Fruit fly (Drosophila melanogaster) whole organism, embryonic: ENCODE results near the gene CG14020.
A peak's percentile ranks its signal among the peaks of the same experiment; 100 is the strongest.

Experiments
- Adf1 ChIP-seq: fragments of 200-800 bp; sonication (Bioruptor generic); IDR thresholded peaks from 2 replicates; pipeline ENCODE4 v1.3.6; 2022; ENCODE audit warnings: missing biosample characterization, missing genetic modification characterization
- CG1024 ChIP-seq: fragments of 200-800 bp; sonication (Bioruptor generic); IDR thresholded peaks from 2 replicates; pipeline ENCODE4 v1.3.6; 2022; ENCODE audit warnings: missing biosample characterization, missing genetic modification characterization
- CG10431 ChIP-seq: fragments of 200-800 bp; sonication (Bioruptor generic); optimal IDR thresholded peaks from 3 replicates; lab custom pipeline; 2018; ENCODE audit warnings: missing biosample characterization, mild to moderate bottlenecking, missing genetic modification characterization
- CG11456 ChIP-seq: fragments of 200-800 bp; sonication (Bioruptor generic); IDR thresholded peaks from 3 replicates; pipeline ENCODE4 v1.3.6; 2022; ENCODE audit warnings: missing biosample characterization, missing genetic modification characterization
- CG11695 ChIP-seq: fragments of 200-800 bp; sonication (Bioruptor generic); IDR thresholded peaks from 3 replicates; pipeline ENCODE4 v1.3.6; 2022; ENCODE audit warnings: missing biosample characterization, missing genetic modification characterization
- CG14014 ChIP-seq: fragments of 200-800 bp; sonication (Bioruptor generic); IDR thresholded peaks from 2 replicates; pipeline ENCODE4 v1.3.6; 2022; ENCODE audit warnings: missing biosample characterization, missing genetic modification characterization
- CG14050 ChIP-seq: fragments of 200-800 bp; sonication (Bioruptor generic); IDR thresholded peaks from 3 replicates; pipeline ENCODE4 v1.3.6; 2022; ENCODE audit warnings: missing biosample characterization, missing genetic modification characterization
- CG14860 ChIP-seq: fragments of 200-800 bp; sonication (Bioruptor generic); IDR thresholded peaks from 3 replicates; pipeline ENCODE4 v1.3.6; 2022; ENCODE audit warnings: missing biosample characterization, missing genetic modification characterization; ENCODE audit not compliant: partially characterized antibody
- CG17802 ChIP-seq: fragments of 200-800 bp; sonication (Bioruptor generic); optimal IDR thresholded peaks from 2 replicates; lab custom pipeline; 2018; ENCODE audit warnings: missing biosample characterization, mild to moderate bottlenecking, missing genetic modification characterization, moderate library complexity
- CG2712 ChIP-seq: fragments of 200-800 bp; optimal IDR thresholded peaks from 3 replicates; lab custom pipeline; 2019; ENCODE audit warnings: missing biosample characterization, mild to moderate bottlenecking, missing genetic modification characterization, moderate library complexity
- CG4617 ChIP-seq: fragments of 200-800 bp; sonication (Bioruptor generic); optimal IDR thresholded peaks from 3 replicates; lab custom pipeline; 2016; ENCODE audit warnings: missing biosample characterization, missing genetic modification characterization, borderline replicate concordance
- CG6813 ChIP-seq: fragments of 200-800 bp; sonication (Bioruptor generic); optimal IDR thresholded peaks from 2 replicates; lab custom pipeline; 2017; ENCODE audit warnings: missing biosample characterization, missing genetic modification characterization, mild to moderate bottlenecking, moderate library complexity, missing genetic modification reagents
- CG7372 ChIP-seq: fragments of 200-800 bp; sonication (Bioruptor generic); IDR thresholded peaks from 2 replicates; pipeline ENCODE4 v1.3.6; 2022; ENCODE audit warnings: missing biosample characterization, missing genetic modification characterization
- CG7928 ChIP-seq: fragments of 200-800 bp; sonication (Bioruptor generic); optimal IDR thresholded peaks from 2 replicates; lab custom pipeline; 2017; ENCODE audit warnings: missing biosample characterization, mild to moderate bottlenecking, missing genetic modification characterization
- CG8359 ChIP-seq: fragments of 200-800 bp; sonication (Bioruptor generic); optimal IDR thresholded peaks from 2 replicates; lab custom pipeline; 2017; ENCODE audit warnings: missing biosample characterization, mild to moderate bottlenecking, missing genetic modification characterization, borderline replicate concordance
- CHES-1-like ChIP-seq: fragments of 200-800 bp; sonication (Bioruptor generic); optimal IDR thresholded peaks from 2 replicates; lab custom pipeline; 2016; ENCODE audit warnings: missing biosample characterization, missing genetic modification characterization
- D ChIP-seq, 2 experiments: fragments of 200-800 bp in 1 of 2; fragments of >200 bp in 1 of 2; sonication (Bioruptor generic) in 1 of 2; optimal IDR thresholded peaks; 2 replicates in 1 of 2; 3 replicates in 1 of 2; lab custom pipeline; 2017; ENCODE audit warnings: mild to moderate bottlenecking in 1 of 2, missing biosample characterization in 1 of 2, missing genetic modification characterization in 1 of 2, missing genetic modification reagents in 1 of 2
- D19B ChIP-seq: fragments of 200-800 bp; sonication (Bioruptor generic); optimal IDR thresholded peaks from 2 replicates; lab custom pipeline; 2017; ENCODE audit warnings: missing biosample characterization, mild to moderate bottlenecking, missing genetic modification characterization
- Dad ChIP-seq: fragments of 200-800 bp; sonication (Bioruptor generic); optimal IDR thresholded peaks from 3 replicates; lab custom pipeline; 2016; ENCODE audit warnings: missing biosample characterization, missing genetic modification characterization
- E2f2 ChIP-seq: fragments of 200-800 bp; sonication (Bioruptor generic); IDR thresholded peaks from 2 replicates; pipeline ENCODE4 v1.3.6; 2022; ENCODE audit warnings: missing biosample characterization, missing genetic modification characterization
- Gsc ChIP-seq: fragments of 200-800 bp; sonication (Bioruptor generic); IDR thresholded peaks from 2 replicates; pipeline ENCODE4 v1.3.6; 2022; ENCODE audit warnings: missing biosample characterization, missing genetic modification characterization
- MESR4 ChIP-seq: fragments of 200-800 bp; sonication (Bioruptor generic); optimal IDR thresholded peaks from 2 replicates; lab custom pipeline; 2018; ENCODE audit warnings: missing biosample characterization, mild to moderate bottlenecking, missing genetic modification characterization, moderate library complexity
- Mes4 ChIP-seq: fragments of 200-800 bp; sonication (Bioruptor generic); optimal IDR thresholded peaks from 2 replicates; lab custom pipeline; 2016; ENCODE audit warnings: missing biosample characterization, missing genetic modification characterization
- Myb ChIP-seq: fragments of 200-800 bp; sonication (Bioruptor generic); optimal IDR thresholded peaks from 2 replicates; lab custom pipeline; 2016; ENCODE audit warnings: missing biosample characterization, missing genetic modification characterization
- Scr ChIP-seq: fragments of 200-800 bp; sonication (Bioruptor generic); IDR thresholded peaks from 2 replicates; pipeline ENCODE4 v1.3.6; 2022; ENCODE audit warnings: missing biosample characterization, missing genetic modification characterization; ENCODE audit not compliant: partially characterized antibody
- Sry-β ChIP-seq: fragments of 200-800 bp; sonication (Bioruptor generic); optimal IDR thresholded peaks from 2 replicates; lab custom pipeline; 2018; ENCODE audit warnings: missing biosample characterization, mild to moderate bottlenecking, missing genetic modification characterization, moderate library complexity
- Tbp ChIP-seq: fragments of >200 bp; optimal IDR thresholded peaks from 2 replicates; lab custom pipeline; 2018; ENCODE audit warnings: missing biosample characterization, missing genetic modification characterization
- bsh ChIP-seq, 2 experiments: fragments of 200-800 bp; sonication (Bioruptor generic); optimal IDR thresholded peaks; 2 replicates each; lab custom pipeline; 2017 to 2018; ENCODE audit warnings: mild to moderate bottlenecking in 2 of 2, missing biosample characterization in 2 of 2, missing genetic modification characterization in 2 of 2, moderate library complexity in 1 of 2
- cato ChIP-seq: fragments of 200-800 bp; sonication (Bioruptor generic); optimal IDR thresholded peaks from 2 replicates; lab custom pipeline; 2016; ENCODE audit warnings: missing biosample characterization, missing genetic modification characterization, borderline replicate concordance
- crp ChIP-seq, 2 experiments: fragments of 200-800 bp; sonication (Bioruptor generic); optimal IDR thresholded peaks; 2 replicates in 1 of 2; 3 replicates in 1 of 2; lab custom pipeline; 2017; ENCODE audit warnings: missing biosample characterization in 2 of 2, missing genetic modification characterization in 2 of 2, mild to moderate bottlenecking in 1 of 2, moderate library complexity in 1 of 2
- dimm ChIP-seq: fragments of 200-800 bp; sonication (Bioruptor generic); IDR thresholded peaks from 2 replicates; pipeline ENCODE4 v1.3.6; 2022; ENCODE audit warnings: missing biosample characterization, missing genetic modification characterization
- dm ChIP-seq: fragments of 200-800 bp; sonication (Bioruptor generic); optimal IDR thresholded peaks from 3 replicates; lab custom pipeline; 2016; ENCODE audit warnings: missing biosample characterization, missing genetic modification characterization
- dysf ChIP-seq: fragments of 200-800 bp; sonication (Bioruptor generic); IDR thresholded peaks from 3 replicates; pipeline ENCODE4 v1.3.6; 2022; ENCODE audit warnings: missing biosample characterization, missing genetic modification characterization
- gem ChIP-seq: fragments of 200-800 bp; sonication (Bioruptor generic); optimal IDR thresholded peaks from 2 replicates; lab custom pipeline; 2019; ENCODE audit warnings: missing biosample characterization, mild to moderate bottlenecking, missing genetic modification characterization, moderate library complexity
- hb ChIP-seq: fragments of 200-800 bp; sonication (Bioruptor generic); IDR thresholded peaks from 3 replicates; pipeline ENCODE4 v1.3.6; 2022; ENCODE audit warnings: missing biosample characterization, missing genetic modification characterization; ENCODE audit not compliant: partially characterized antibody
- mld ChIP-seq: fragments of 200-800 bp; sonication (Bioruptor generic); IDR thresholded peaks from 3 replicates; pipeline ENCODE4 v1.3.6; 2022; ENCODE audit warnings: missing biosample characterization, missing genetic modification characterization; ENCODE audit not compliant: partially characterized antibody
- peb ChIP-seq: fragments of 200-800 bp; sonication (Bioruptor generic); IDR thresholded peaks from 2 replicates; pipeline ENCODE4 v1.3.6; 2022; ENCODE audit warnings: missing biosample characterization, missing genetic modification characterization
- sens-2 ChIP-seq: fragments of 200-800 bp; sonication (Bioruptor generic); IDR thresholded peaks from 2 replicates; pipeline ENCODE4 v1.3.6; 2022; ENCODE audit warnings: missing biosample characterization, missing genetic modification characterization
- slou ChIP-seq: fragments of 200-800 bp; sonication (Bioruptor generic); optimal IDR thresholded peaks from 3 replicates; lab custom pipeline; 2016; ENCODE audit warnings: missing biosample characterization, missing genetic modification characterization
- sna ChIP-seq: fragments of 200-800 bp; sonication (Bioruptor generic); IDR thresholded peaks from 2 replicates; pipeline ENCODE4 v1.3.6; 2022; ENCODE audit warnings: missing biosample characterization, missing genetic modification characterization; ENCODE audit not compliant: partially characterized antibody
- sqz ChIP-seq: fragments of 200-800 bp; sonication (Bioruptor generic); optimal IDR thresholded peaks from 3 replicates; lab custom pipeline; 2018; ENCODE audit warnings: missing biosample characterization, mild to moderate bottlenecking, missing genetic modification characterization
- tap ChIP-seq: fragments of 200-800 bp; optimal IDR thresholded peaks from 3 replicates; lab custom pipeline; 2019; ENCODE audit warnings: missing biosample characterization, mild to moderate bottlenecking, missing genetic modification characterization, moderate library complexity
- tgo ChIP-seq: fragments of 200-800 bp; sonication (Bioruptor generic); IDR thresholded peaks from 3 replicates; pipeline ENCODE4 v1.3.6; 2022; ENCODE audit warnings: missing biosample characterization, missing genetic modification characterization
- tna ChIP-seq: fragments of 200-800 bp; sonication (Bioruptor generic); IDR thresholded peaks from 2 replicates; pipeline ENCODE4 v1.3.6; 2022; ENCODE audit warnings: missing biosample characterization, missing genetic modification characterization; ENCODE audit not compliant: partially characterized antibody
- tup ChIP-seq: fragments of 200-800 bp; sonication (Bioruptor generic); optimal IDR thresholded peaks from 2 replicates; lab custom pipeline; 2016; ENCODE audit warnings: missing biosample characterization, mild to moderate bottlenecking, missing genetic modification characterization, moderate library complexity
- unc-4 ChIP-seq: fragments of 200-800 bp; sonication (Bioruptor generic); IDR thresholded peaks from 2 replicates; pipeline ENCODE4 v1.3.6; 2022; ENCODE audit warnings: missing biosample characterization, missing genetic modification characterization; ENCODE audit not compliant: partially characterized antibody
- vvl ChIP-seq: fragments of 200-800 bp; sonication (Bioruptor generic); IDR thresholded peaks from 2 replicates; pipeline ENCODE4 v1.3.6; 2022; ENCODE audit warnings: missing biosample characterization, missing genetic modification characterization
- wor ChIP-seq: fragments of 200-800 bp; sonication (Bioruptor generic); IDR thresholded peaks from 2 replicates; pipeline ENCODE4 v1.3.6; 2022; ENCODE audit warnings: missing biosample characterization, missing genetic modification characterization
- zen ChIP-seq: fragments of 200-800 bp; sonication (Bioruptor generic); optimal IDR thresholded peaks from 3 replicates; lab custom pipeline; 2018; ENCODE audit warnings: missing biosample characterization, mild to moderate bottlenecking, missing genetic modification characterization, moderate library complexity
- zfh2 ChIP-seq: fragments of 200-800 bp; sonication (Bioruptor generic); optimal IDR thresholded peaks from 2 replicates; lab custom pipeline; 2016; ENCODE audit warnings: missing biosample characterization, missing genetic modification characterization

CG14020 gene

DNA sequence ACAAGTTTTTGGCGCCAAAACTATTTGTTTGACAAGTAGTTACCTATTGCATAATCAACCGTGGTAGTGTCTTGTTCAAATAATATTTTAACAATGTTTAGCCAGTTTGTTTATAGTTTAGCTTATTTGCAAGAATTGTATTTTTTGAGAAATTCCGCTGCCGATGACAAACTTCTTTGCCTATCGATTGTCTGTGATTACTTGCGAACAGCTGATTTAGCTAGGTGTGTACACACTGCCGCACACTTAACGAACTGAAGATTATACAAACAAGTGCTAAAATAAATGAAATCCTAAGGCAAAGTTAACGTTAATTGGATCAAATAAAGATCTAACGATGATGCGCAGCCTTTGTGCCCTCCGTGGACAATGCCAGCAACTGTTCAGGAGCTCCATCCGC, 9.2 kb downstream of the CG14020 start, which contains the start of gene Cox11:
TSS of gene Cox11 (plus strand) at position 220 of the 400 bp plus-strand sequence.
- TF ChIP-seq CG11456 (GFP tag; lab: Robert Waterston, UW), result no peak
- 0 out of 3 replicates have a peak, but pooled peaks have one; percentile 20 for TF ChIP-seq mld (GFP tag; lab: Robert Waterston, UW)
- no peak for TF ChIP-seq Myb (GFP tag; lab: Kevin White, UChicago)
- TF ChIP-seq Dad (GFP tag; lab: Kevin White, UChicago), result no peak
- no peak for TF ChIP-seq Tbp (GFP tag; lab: Kevin White, UChicago)
- no peak for TF ChIP-seq CG1024 (GFP tag; lab: Robert Waterston, UW)
- no peak for TF ChIP-seq CG8359 (GFP tag; lab: Kevin White, UChicago)
- TF ChIP-seq sna (GFP tag; lab: Robert Waterston, UW), result peak; percentile 54; the same call in 1 of the 2 replicates
- TF ChIP-seq sens-2 (GFP tag; lab: Robert Waterston, UW), result no peak
- no peak for TF ChIP-seq gem (tag; lab: Kevin White, UChicago)
- TF ChIP-seq dm (GFP tag; lab: Kevin White, UChicago), result no peak
- TF ChIP-seq zfh2 (GFP tag; lab: Kevin White, UChicago), result no peak
- no peak for TF ChIP-seq CG7928
- TF ChIP-seq D19B (GFP tag; lab: Kevin White, UChicago), result no peak
- no peak for TF ChIP-seq vvl (GFP tag; lab: Robert Waterston, UW)
- no peak for TF ChIP-seq tgo (GFP tag; lab: Robert Waterston, UW)
- peak; percentile 59 for TF ChIP-seq Scr (GFP tag; lab: Robert Waterston, UW)
- TF ChIP-seq wor (GFP tag; lab: Robert Waterston, UW), result no peak
- TF ChIP-seq CG14050, result no peak
- peak; percentile 25 for TF ChIP-seq zen (tag; lab: Kevin White, UChicago)
- no peak for TF ChIP-seq CG11695 (GFP tag; lab: Robert Waterston, UW)
- TF ChIP-seq CG4617 (GFP tag; lab: Kevin White, UChicago), result no peak
- TF ChIP-seq MESR4, result no peak
- TF ChIP-seq slou (GFP tag; lab: Kevin White, UChicago), result no peak
- no peak for TF ChIP-seq CG10431 (GFP tag; lab: Kevin White, UChicago)
- TF ChIP-seq CG17802 (tag; lab: Kevin White, UChicago), result no peak
- TF ChIP-seq E2f2, result peak; percentile 87
- TF ChIP-seq peb, result no peak
- TF ChIP-seq dimm, result no peak
- no peak for TF ChIP-seq CG6813 (GFP tag; lab: Kevin White, UChicago)
- no peak for TF ChIP-seq Adf1 (GFP tag; lab: Robert Waterston, UW)
- TF ChIP-seq crp (GFP tag; optimal IDR thresholded peaks at IDR 0.05; lab: Kevin White, UChicago), result peak in 1 of 2 experiments; percentile 88
- TF ChIP-seq tap (tag; lab: Kevin White, UChicago), result no peak
- no peak for TF ChIP-seq CG14014 (GFP tag; lab: Robert Waterston, UW)
- no peak for TF ChIP-seq cato (GFP tag; lab: Kevin White, UChicago)
- TF ChIP-seq bsh (GFP tag; optimal IDR thresholded peaks at IDR 0.05; lab: Kevin White, UChicago), result no peak
- TF ChIP-seq tup (GFP tag; lab: Kevin White, UChicago), result no peak
- peak; percentile 46; the same call in 1 of the 2 replicates for TF ChIP-seq unc-4
- no peak for TF ChIP-seq CG2712 (tag; lab: Kevin White, UChicago)
- TF ChIP-seq Gsc, result no peak
- TF ChIP-seq dysf (GFP tag; lab: Robert Waterston, UW), result no peak
- no peak for TF ChIP-seq Sry-β (GFP tag; lab: Kevin White, UChicago)
- TF ChIP-seq sqz (GFP tag; lab: Kevin White, UChicago), result no peak
- TF ChIP-seq tna (GFP tag; lab: Robert Waterston, UW), result peak; percentile 64; the same call in 1 of the 2 replicates
- TF ChIP-seq CHES-1-like (GFP tag; lab: Kevin White, UChicago), result no peak
- TF ChIP-seq hb (GFP tag; lab: Robert Waterston, UW), result peak; percentile 55; the same call in 1 of the 3 replicates
- peak; percentile 51; the same call in 1 of the 3 replicates for TF ChIP-seq CG14860
- no peak for TF ChIP-seq Mes4 (GFP tag; lab: Kevin White, UChicago)
- TF ChIP-seq D (optimal IDR thresholded peaks at IDR 0.05; lab: Kevin White, UChicago), result no peak
- no peak for TF ChIP-seq D (GFP tag; optimal IDR thresholded peaks at IDR 0.05; lab: Kevin White, UChicago)
- TF ChIP-seq CG7372 (GFP tag; lab: Robert Waterston, UW), result no peak
